Comparison of ENCODE assay signal across 8 worm cellular contexts in the genomic region with DNA sequence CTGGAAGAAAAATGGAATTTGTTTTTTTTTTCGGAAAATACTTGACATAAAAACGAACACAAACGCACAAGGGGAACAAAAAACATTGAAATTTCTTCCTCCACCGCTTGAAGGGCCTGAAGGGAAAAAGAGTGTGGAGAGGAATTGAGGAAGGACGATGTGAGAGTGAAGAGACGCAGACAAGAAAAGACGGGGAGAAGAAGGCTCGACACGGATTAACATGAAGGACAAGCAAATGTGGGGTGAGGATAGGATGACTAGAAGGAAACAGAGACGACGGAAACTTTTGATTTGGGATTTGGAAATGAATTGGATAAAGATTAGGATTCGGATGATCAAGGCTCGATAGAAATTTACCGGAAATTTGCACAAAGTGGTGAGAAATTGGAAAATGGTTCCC.
TF ChIP-seq lines count a peak whose summit lies in the region.

No protein-coding gene starts in this region.

TF ChIP-seq in whole organism, L1 larva, 84 proteins besides CTCF, POLR2A, EP300 and RAD21 (continues in another document):
- TF ChIP-seq xbp-1 (tag; optimal IDR thresholded peaks at IDR 0.05; lab: Kevin White, UChicago) = no peak
- peak in 1 of 2 experiments; percentile 13 for TF ChIP-seq lsy-2 (tag; optimal IDR thresholded peaks at IDR 0.05; lab: Kevin White, UChicago)
- no peak for TF ChIP-seq rnt-1 (tag; optimal IDR thresholded peaks at IDR 0.05; lab: Kevin White, UChicago)
- TF ChIP-seq nhr-84 (tag; optimal IDR thresholded peaks at IDR 0.05; lab: Kevin White, UChicago) = no peak
- TF ChIP-seq snu-23 (GFP tag; optimal IDR thresholded peaks at IDR 0.05; lab: Kevin White, UChicago) = peak; percentile 18
- peak; percentile 15 for TF ChIP-seq fkh-8 (tag; optimal IDR thresholded peaks at IDR 0.05; lab: Kevin White, UChicago)
- no peak for TF ChIP-seq unc-130 (tag; optimal IDR thresholded peaks at IDR 0.05; lab: Kevin White, UChicago)
- peak; percentile 25 for TF ChIP-seq nhr-47 (tag; optimal IDR thresholded peaks at IDR 0.05; lab: Kevin White, UChicago)
- TF ChIP-seq efl-1 (optimal IDR thresholded peaks at IDR 0.05; lab: Kevin White, UChicago) = peak; percentile 9 to 15
- TF ChIP-seq efl-1 (GFP tag; optimal IDR thresholded peaks at IDR 0.05 in 1 of 2; lab: Kevin White, UChicago) = peak in 1 of 2 experiments; percentile 78

TF ChIP-seq in whole organism, L2 larva, 48 proteins besides CTCF, POLR2A, EP300 and RAD21 (continues in another document):
- TF ChIP-seq skn-1 (tag; optimal IDR thresholded peaks at IDR 0.05; lab: Kevin White, UChicago) = no peak
- no peak for TF ChIP-seq nhr-21 (tag; optimal IDR thresholded peaks at IDR 0.05; lab: Kevin White, UChicago)
- TF ChIP-seq nhr-77 (tag; optimal IDR thresholded peaks at IDR 0.05; lab: Kevin White, UChicago) = no peak
- no peak for TF ChIP-seq nhr-12 (tag; optimal IDR thresholded peaks at IDR 0.05; lab: Kevin White, UChicago)
- no peak for TF ChIP-seq nhr-10 (tag; optimal IDR thresholded peaks at IDR 0.05; lab: Kevin White, UChicago)
- no peak for TF ChIP-seq sma-9 (GFP tag; optimal IDR thresholded peaks at IDR 0.05; lab: Kevin White, UChicago)
- TF ChIP-seq sma-9 (tag; optimal IDR thresholded peaks at IDR 0.05; lab: Kevin White, UChicago) = no peak
- no peak for TF ChIP-seq R02D3.7 (tag; optimal IDR thresholded peaks at IDR 0.05; lab: Kevin White, UChicago)
- no peak for TF ChIP-seq lin-11 (tag; optimal IDR thresholded peaks at IDR 0.05; lab: Kevin White, UChicago)
- TF ChIP-seq lsy-2 (tag; optimal IDR thresholded peaks at IDR 0.05; lab: Kevin White, UChicago) = peak in 1 of 2 experiments; percentile 45
- no peak for TF ChIP-seq elt-1 (tag; optimal IDR thresholded peaks at IDR 0.05; lab: Kevin White, UChicago)
- TF ChIP-seq alr-1 (tag; optimal IDR thresholded peaks at IDR 0.05; lab: Kevin White, UChicago) = no peak

TF ChIP-seq in whole organism, L3 larva, 47 proteins besides CTCF, POLR2A, EP300 and RAD21 (continues in another document):
- TF ChIP-seq nhr-12 (tag; optimal IDR thresholded peaks at IDR 0.05; lab: Kevin White, UChicago) (no peak), nhr-237 (tag; optimal IDR thresholded peaks at IDR 0.05; lab: Kevin White, UChicago) (no peak), aly-2 (tag; optimal IDR thresholded peaks at IDR 0.05; lab: Kevin White, UChicago) (no peak), ceh-16 (tag; optimal IDR thresholded peaks at IDR 0.05; lab: Kevin White, UChicago) (no peak), skn-1 (tag; optimal IDR thresholded peaks at IDR 0.05; lab: Kevin White, UChicago) (no peak), elt-2 (tag; optimal IDR thresholded peaks at IDR 0.05; lab: Kevin White, UChicago) (no peak), eor-1 (tag; optimal IDR thresholded peaks at IDR 0.05; lab: Kevin White, UChicago) (no peak), nhr-76 (tag; optimal IDR thresholded peaks at IDR 0.05; lab: Kevin White, UChicago) (no peak), zag-1 (tag; optimal IDR thresholded peaks at IDR 0.05; lab: Kevin White, UChicago) (no peak), nfya-1 (tag; optimal IDR thresholded peaks at IDR 0.05; lab: Kevin White, UChicago; ENCODE audit: insufficient read depth) (peak; percentile 53), snpc-4 (tag; optimal IDR thresholded peaks at IDR 0.05; lab: Kevin White, UChicago) (no peak), elt-3 (tag; optimal IDR thresholded peaks at IDR 0.05; lab: Kevin White, UChicago) (no peak)

TF ChIP-seq in whole organism, L4 larva, 104 proteins besides CTCF, POLR2A, EP300 and RAD21:
- TF ChIP-seq ZK337.2 (GFP tag; IDR thresholded peaks at IDR 0.05; lab: Robert Waterston, UW) (no peak), cey-2 (tag; optimal IDR thresholded peaks at IDR 0.05; lab: Kevin White, UChicago; ENCODE audit: borderline replicate concordance, insufficient read depth) (no peak), lsy-2 (tag; optimal IDR thresholded peaks at IDR 0.05; lab: Kevin White, UChicago) (peak in 1 of 2 experiments; percentile 5), aha-1 (tag; lab: Kevin White, UChicago) (peak; percentile 27), F10B5.3 (tag; optimal IDR thresholded peaks at IDR 0.05; lab: Kevin White, UChicago) (no peak), hmg-1.1 (GFP tag; IDR thresholded peaks at IDR 0.05; lab: Robert Waterston, UW) (no peak), rbr-2 (tag; optimal IDR thresholded peaks at IDR 0.05; lab: Kevin White, UChicago) (peak; percentile 48), gei-8 (GFP tag; optimal IDR thresholded peaks at IDR 0.05; lab: Kevin White, UChicago) (no peak), ceh-62 (tag; optimal IDR thresholded peaks at IDR 0.05; lab: Kevin White, UChicago) (no peak)

TF ChIP-seq in whole organism, early embryonic, 17 proteins besides CTCF, POLR2A, EP300 and RAD21:
- no peak for TF ChIP-seq B0310.2 (tag; optimal IDR thresholded peaks at IDR 0.05; lab: Kevin White, UChicago)
- no peak for TF ChIP-seq aly-1 (tag; optimal IDR thresholded peaks at IDR 0.05; lab: Kevin White, UChicago)
- no peak for TF ChIP-seq hmg-4 (GFP tag; optimal IDR thresholded peaks at IDR 0.05; lab: Kevin White, UChicago)
- TF ChIP-seq tra-4 (tag; optimal IDR thresholded peaks at IDR 0.05; lab: Kevin White, UChicago) = no peak
- TF ChIP-seq tbx-11 (GFP tag; IDR thresholded peaks at IDR 0.05; lab: Robert Waterston, UW) = no peak
- TF ChIP-seq ets-7 (tag; optimal IDR thresholded peaks at IDR 0.05; lab: Kevin White, UChicago) = no peak
- no peak for TF ChIP-seq flt-1 (GFP tag; IDR thresholded peaks at IDR 0.05; lab: Robert Waterston, UW)
- no peak for TF ChIP-seq hnd-1 (tag; optimal IDR thresholded peaks at IDR 0.05; lab: Kevin White, UChicago)
- no peak for TF ChIP-seq tbx-37 (GFP tag; conservative IDR thresholded peaks at IDR 0.05; lab: Robert Waterston, UW)
- peak; percentile 41 for TF ChIP-seq F13C5.2 (tag; optimal IDR thresholded peaks at IDR 0.05; lab: Kevin White, UChicago)
- TF ChIP-seq ceh-36 (tag; optimal IDR thresholded peaks at IDR 0.05; lab: Kevin White, UChicago) = peak; percentile 1

TF ChIP-seq in whole organism, late embryonic, 69 proteins besides CTCF, POLR2A, EP300 and RAD21 (continues in another document):
- TF ChIP-seq ref-2 (tag; optimal IDR thresholded peaks at IDR 0.05; lab: Kevin White, UChicago) (peak; percentile 12), ceh-45 (GFP tag; IDR thresholded peaks at IDR 0.05; lab: Robert Waterston, UW) (no peak), ceh-31 (tag; optimal IDR thresholded peaks at IDR 0.05; lab: Kevin White, UChicago) (peak; percentile 34), npax-4 (tag; optimal IDR thresholded peaks at IDR 0.05; lab: Kevin White, UChicago) (no peak), madf-2 (tag; optimal IDR thresholded peaks at IDR 0.05; lab: Kevin White, UChicago) (no peak), ama-1 (optimal IDR thresholded peaks at IDR 0.05; lab: Kevin White, UChicago) (no peak), hlh-15 (tag; optimal IDR thresholded peaks at IDR 0.05; lab: Kevin White, UChicago) (no peak), T23F11.4 (GFP tag; optimal IDR thresholded peaks at IDR 0.05; lab: Kevin White, UChicago) (no peak), ceh-2 (tag; optimal IDR thresholded peaks at IDR 0.05; lab: Kevin White, UChicago) (no peak), hlh-30 (tag; optimal IDR thresholded peaks at IDR 0.05; lab: Kevin White, UChicago; ENCODE audit: insufficient read depth) (no peak), hlh-6 (tag; optimal IDR thresholded peaks at IDR 0.05; lab: Kevin White, UChicago) (peak; percentile 28), hlh-13 (GFP tag; optimal IDR thresholded peaks at IDR 0.05; lab: Kevin White, UChicago) (no peak), unc-42 (tag; optimal IDR thresholded peaks at IDR 0.05; lab: Kevin White, UChicago) (peak; percentile 37), gmeb-2 (tag; optimal IDR thresholded peaks at IDR 0.05; lab: Kevin White, UChicago) (no peak)

TF ChIP-seq in whole organism, mixed stage, embryonic, 35 proteins besides CTCF, POLR2A, EP300 and RAD21 (continues in another document):
- TF ChIP-seq ham-2 (GFP tag; optimal IDR thresholded peaks at IDR 0.05; lab: Kevin White, UChicago) = no peak
- TF ChIP-seq cnd-1 (tag; optimal IDR thresholded peaks at IDR 0.05; lab: Kevin White, UChicago) = no peak
- TF ChIP-seq lin-13 (tag; optimal IDR thresholded peaks at IDR 0.05; lab: Kevin White, UChicago) = no peak
- TF ChIP-seq lsy-2 (tag; optimal IDR thresholded peaks at IDR 0.05; lab: Kevin White, UChicago) = no peak
- TF ChIP-seq elt-3 (tag; optimal IDR thresholded peaks at IDR 0.05; lab: Kevin White, UChicago) = no peak
- peak; percentile 37 for TF ChIP-seq unc-62 (GFP tag; optimal IDR thresholded peaks at IDR 0.05; lab: Kevin White, UChicago)
- peak; percentile 20 for TF ChIP-seq unc-120 (tag; optimal IDR thresholded peaks at IDR 0.05; lab: Kevin White, UChicago; ENCODE audit: poor library complexity, severe bottlenecking)
- TF ChIP-seq mep-1 (tag; optimal IDR thresholded peaks at IDR 0.05; lab: Kevin White, UChicago) = peak; percentile 13
- peak; percentile 12 for TF ChIP-seq sptf-1 (tag; optimal IDR thresholded peaks at IDR 0.05; lab: Kevin White, UChicago)
- TF ChIP-seq ceh-43 (GFP tag; optimal IDR thresholded peaks at IDR 0.05; lab: Kevin White, UChicago) = no peak
- TF ChIP-seq unc-39 (tag; optimal IDR thresholded peaks at IDR 0.05; lab: Kevin White, UChicago) = no peak
- no peak for TF ChIP-seq nhr-12 (tag; optimal IDR thresholded peaks at IDR 0.05; lab: Kevin White, UChicago)
- TF ChIP-seq ceh-83 (GFP tag; optimal IDR thresholded peaks at IDR 0.05; lab: Kevin White, UChicago) = no peak
- TF ChIP-seq mls-2 (tag; optimal IDR thresholded peaks at IDR 0.05; lab: Kevin White, UChicago) = no peak

TF ChIP-seq in whole organism, young adult, 124 proteins besides CTCF, POLR2A, EP300 and RAD21:
- TF ChIP-seq lin-35 (GFP tag; optimal IDR thresholded peaks at IDR 0.05; lab: Kevin White, UChicago) (peak in 1 of 3 experiments; percentile 11), nhr-90 (tag; optimal IDR thresholded peaks at IDR 0.05; lab: Kevin White, UChicago) (no peak), hmg-1.2 (GFP tag; IDR thresholded peaks at IDR 0.05; lab: Robert Waterston, UW) (peak; percentile 40; the same call in 1 of the 2 replicates)
